Worm (Caenorhabditis elegans): ENCODE results near the gene F45F2.11.

F45F2.11 gene

ce11 chrV:8499407-8499806 lies 21.3 kb downstream of the F45F2.11 start:
- TF ChIP-seq akir-1 (GFP tag; optimal IDR thresholded peaks at IDR 0.05) (no peak), ceh-58 (GFP tag; IDR thresholded peaks at IDR 0.05) (no peak), bed-2 (GFP tag; IDR thresholded peaks at IDR 0.05) (no peak), F49E8.2 (tag; optimal IDR thresholded peaks at IDR 0.05; ENCODE audit: insufficient read depth) (no peak), let-607 (tag; optimal IDR thresholded peaks at IDR 0.05) (peak in 1 of 2 experiments; percentile 9), lsy-27 (tag; optimal IDR thresholded peaks at IDR 0.05; ENCODE audit: borderline replicate concordance, insufficient read depth) (no peak), cebp-1 (GFP tag; IDR thresholded peaks at IDR 0.05) (no peak), cebp-1 (tag; optimal IDR thresholded peaks at IDR 0.05) (peak; percentile 30), hmg-1.2 (GFP tag; IDR thresholded peaks at IDR 0.05) (peak; percentile 60), ceh-27 (GFP tag; optimal IDR thresholded peaks at IDR 0.05) (no peak), snpc-1.3 (tag; optimal IDR thresholded peaks at IDR 0.05; ENCODE audit: insufficient read depth) (peak; percentile 19), gei-17 (GFP tag; optimal IDR thresholded peaks at IDR 0.05) (no peak), mxl-1 (tag; optimal IDR thresholded peaks at IDR 0.05) (peak; percentile 56), ztf-3 (GFP tag; optimal IDR thresholded peaks at IDR 0.05) (no peak), zim-3 (tag; optimal IDR thresholded peaks at IDR 0.05) (no peak), lin-40 (tag; optimal IDR thresholded peaks at IDR 0.05) (no peak), egl-44 (GFP tag; IDR thresholded peaks at IDR 0.05) (peak; percentile 76; the same call in 1 of the 2 replicates), nhr-90 (tag; optimal IDR thresholded peaks at IDR 0.05) (peak; percentile 71), F33H1.4 (GFP tag; IDR thresholded peaks at IDR 0.05) (0 out of 2 replicates have a peak, but pooled peaks have one; percentile 13), unc-130 (GFP tag; optimal IDR thresholded peaks at IDR 0.05) (peak; percentile 1), dpl-1 (GFP tag; optimal IDR thresholded peaks at IDR 0.05) (no peak), tbp1 (GFP tag; optimal IDR thresholded peaks at IDR 0.05) (peak; percentile 91), pbrm-1 (GFP tag; IDR thresholded peaks at IDR 0.05) (peak; percentile 39; the same call in 1 of the 2 replicates), Y53G8AR.9 (GFP tag; conservative IDR thresholded peaks at IDR 0.05) (no peak), ceh-100 (GFP tag; IDR thresholded peaks at IDR 0.05) (no peak), somi-1 (GFP tag; optimal IDR thresholded peaks at IDR 0.05) (no peak), lsl-1 (GFP tag; optimal IDR thresholded peaks at IDR 0.05) (peak; percentile 43), ztf-22 (GFP tag; optimal IDR thresholded peaks at IDR 0.05) (peak; percentile 8), ztf-25 (GFP tag; IDR thresholded peaks at IDR 0.05) (0 out of 2 replicates have a peak, but pooled peaks have one; percentile 59), dox-1 (GFP tag; IDR thresholded peaks at IDR 0.05) (peak; percentile 71), rcor-1 (GFP tag; IDR thresholded peaks at IDR 0.05) (peak; percentile 36; the same call in 1 of the 2 replicates), snpc-1.1 (tag; optimal IDR thresholded peaks at IDR 0.05; ENCODE audit: insufficient read depth) (peak; percentile 84), hlh-12 (tag; optimal IDR thresholded peaks at IDR 0.05) (no peak), zfh-2 (GFP tag; conservative IDR thresholded peaks at IDR 0.05) (no peak), madf-8 (GFP tag; conservative IDR thresholded peaks at IDR 0.05) (no peak), rec-8 (tag; optimal IDR thresholded peaks at IDR 0.05) (peak in 1 of 2 experiments; percentile 15), attf-6 (GFP tag; IDR thresholded peaks at IDR 0.05) (no peak), Y95B8A.8 (GFP tag; IDR thresholded peaks at IDR 0.05) (0 out of 2 replicates have a peak, but pooled peaks have one; percentile 40), atf-7 (tag; optimal IDR thresholded peaks at IDR 0.05) (no peak), athp-1 (tag; optimal IDR thresholded peaks at IDR 0.05) (peak; percentile 21), tlf-1 (GFP tag; optimal IDR thresholded peaks at IDR 0.05) (no peak), B0261.1 (tag; optimal IDR thresholded peaks at IDR 0.05) (peak; percentile 67), lin-26 (GFP tag; IDR thresholded peaks at IDR 0.05) (peak; percentile 97), him-1 (tag; optimal IDR thresholded peaks at IDR 0.05) (peak; percentile 75), mes-4 (tag; optimal IDR thresholded peaks at IDR 0.05) (peak; percentile 19), mel-28 (tag; optimal IDR thresholded peaks at IDR 0.05; ENCODE audit: borderline replicate concordance) (no peak), D2030.7 (GFP tag; IDR thresholded peaks at IDR 0.05) (peak; percentile 68)

All from whole organism, young adult.